1 fruit fly cellular context compared by ENCODE assay signal in the genomic region with DNA sequence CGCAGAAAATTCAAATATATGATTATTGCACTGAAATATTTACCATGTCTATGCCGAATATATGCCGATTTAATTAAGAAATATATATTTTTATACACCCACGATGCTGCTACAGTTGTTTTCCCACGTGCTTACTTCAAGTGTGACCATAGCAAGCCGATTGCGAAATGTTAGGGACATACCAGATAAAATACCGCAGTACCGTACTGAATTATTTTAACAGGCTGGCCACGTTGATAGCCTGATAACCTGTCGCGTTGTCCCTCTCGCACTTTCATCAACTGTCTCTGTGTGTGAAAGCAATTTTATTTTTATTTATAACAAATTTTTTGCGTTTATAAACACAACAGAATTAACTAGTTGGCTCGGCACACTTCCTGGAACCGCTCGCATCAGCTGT.
A peak's percentile ranks its signal among the peaks of the same experiment; 100 is the strongest.
TF ChIP-seq lines count a peak whose summit lies in the region.

A gene (minus strand): TSS at position 158 of the 400 bp plus-strand sequence.
A gene (plus strand): TSS at position 251 of the 400 bp plus-strand sequence.

TF ChIP-seq in whole organism, embryonic, 481 proteins besides CTCF, POLR2A, EP300 and RAD21 (continued from another document):
- peak; percentile 32; the same call in 1 of the 3 replicates for TF ChIP-seq CG34224 (GFP tag; IDR thresholded peaks at IDR 0.05; lab: Robert Waterston, UW; ENCODE audit: partially characterized antibody)
- TF ChIP-seq slbo (GFP tag; IDR thresholded peaks at IDR 0.05; lab: Robert Waterston, UW) = peak; percentile 54
- peak; percentile 30 for TF ChIP-seq gro (GFP tag; optimal IDR thresholded peaks at IDR 0.05; lab: Kevin White, UChicago)
- TF ChIP-seq CG12391 (tag; optimal IDR thresholded peaks at IDR 0.05; lab: Kevin White, UChicago) = peak; percentile 10
- TF ChIP-seq scrt (GFP tag; optimal IDR thresholded peaks at IDR 0.05; lab: Kevin White, UChicago) = peak; percentile 26
- TF ChIP-seq CG11696 (GFP tag; IDR thresholded peaks at IDR 0.05; lab: Robert Waterston, UW) = no peak
- no peak for TF ChIP-seq CG10274 (GFP tag; optimal IDR thresholded peaks at IDR 0.05; lab: Kevin White, UChicago)
- no peak for TF ChIP-seq ap (GFP tag; IDR thresholded peaks at IDR 0.05; lab: Robert Waterston, UW)
- TF ChIP-seq CG31441 (GFP tag; IDR thresholded peaks at IDR 0.05; lab: Robert Waterston, UW) = peak; percentile 8; the same call in 1 of the 2 replicates
- no peak for TF ChIP-seq cad (GFP tag; optimal IDR thresholded peaks at IDR 0.05; lab: Kevin White, UChicago)
- peak; percentile 16 for TF ChIP-seq NC2β (GFP tag; optimal IDR thresholded peaks at IDR 0.05; lab: Kevin White, UChicago)
- TF ChIP-seq Atf6 (GFP tag; IDR thresholded peaks at IDR 0.05; lab: Robert Waterston, UW) = no peak
- TF ChIP-seq wor (GFP tag; IDR thresholded peaks at IDR 0.05; lab: Robert Waterston, UW) = no peak
- no peak for TF ChIP-seq CG6854 (GFP tag; optimal IDR thresholded peaks at IDR 0.05; lab: Kevin White, UChicago)
- TF ChIP-seq CG14710 (tag; optimal IDR thresholded peaks at IDR 0.05; lab: Kevin White, UChicago) = peak; percentile 74
- peak in 1 of 2 experiments; percentile 55 for TF ChIP-seq Pdp1 (GFP tag; optimal IDR thresholded peaks at IDR 0.05; lab: Kevin White, UChicago)
- TF ChIP-seq CG17328 (GFP tag; IDR thresholded peaks at IDR 0.05; lab: Robert Waterston, UW) = no peak
- no peak for TF ChIP-seq CG3407 (GFP tag; optimal IDR thresholded peaks at IDR 0.05; lab: Kevin White, UChicago)
- no peak for TF ChIP-seq CG16863 (GFP tag; optimal IDR thresholded peaks at IDR 0.05; lab: Kevin White, UChicago)
- peak; percentile 62 for TF ChIP-seq CG10267 (tag; optimal IDR thresholded peaks at IDR 0.05; lab: Kevin White, UChicago)
- peak; percentile 41; the same call in 1 of the 3 replicates for TF ChIP-seq Doc3 (GFP tag; IDR thresholded peaks at IDR 0.05; lab: Robert Waterston, UW; ENCODE audit: partially characterized antibody)
- TF ChIP-seq CG15514 (GFP tag; optimal IDR thresholded peaks at IDR 0.05; lab: Kevin White, UChicago) = peak; percentile 73
- no peak for TF ChIP-seq CrebB (tag; optimal IDR thresholded peaks at IDR 0.05; lab: Kevin White, UChicago)
- no peak for TF ChIP-seq D19A (tag; optimal IDR thresholded peaks at IDR 0.05; lab: Kevin White, UChicago)
- no peak for TF ChIP-seq CG10654 (GFP tag; optimal IDR thresholded peaks at IDR 0.05; lab: Kevin White, UChicago)
- no peak for TF ChIP-seq CG6765 (GFP tag; optimal IDR thresholded peaks at IDR 0.05; lab: Kevin White, UChicago)
- TF ChIP-seq NfI (GFP tag; optimal IDR thresholded peaks at IDR 0.05; lab: Kevin White, UChicago) = peak; percentile 21
- TF ChIP-seq CG8089 (GFP tag; optimal IDR thresholded peaks at IDR 0.05; lab: Kevin White, UChicago) = no peak
- peak; percentile 57; the same call in 1 of the 2 replicates for TF ChIP-seq CG13287 (GFP tag; IDR thresholded peaks at IDR 0.05; lab: Robert Waterston, UW; ENCODE audit: partially characterized antibody)
- TF ChIP-seq GATAe (GFP tag; conservative IDR thresholded peaks at IDR 0.05; lab: Robert Waterston, UW) = peak; percentile 17; the same call in 1 of the 2 replicates
- TF ChIP-seq CG12744 (GFP tag; optimal IDR thresholded peaks at IDR 0.05; lab: Kevin White, UChicago) = no peak
- no peak for TF ChIP-seq eyg (GFP tag; optimal IDR thresholded peaks at IDR 0.05; lab: Kevin White, UChicago)
- TF ChIP-seq ci (GFP tag; IDR thresholded peaks at IDR 0.05; lab: Robert Waterston, UW) = peak; percentile 43; the same call in 2 of the 3 replicates
- peak; percentile 17 for TF ChIP-seq CG34376 (GFP tag; optimal IDR thresholded peaks at IDR 0.05; lab: Kevin White, UChicago)
- TF ChIP-seq Ravus (GFP tag; IDR thresholded peaks at IDR 0.05; lab: Robert Waterston, UW) = no peak
